Fruit fly (Drosophila melanogaster): ENCODE results near the gene RpL37-1.

The RpL37-1 gene

DNA sequence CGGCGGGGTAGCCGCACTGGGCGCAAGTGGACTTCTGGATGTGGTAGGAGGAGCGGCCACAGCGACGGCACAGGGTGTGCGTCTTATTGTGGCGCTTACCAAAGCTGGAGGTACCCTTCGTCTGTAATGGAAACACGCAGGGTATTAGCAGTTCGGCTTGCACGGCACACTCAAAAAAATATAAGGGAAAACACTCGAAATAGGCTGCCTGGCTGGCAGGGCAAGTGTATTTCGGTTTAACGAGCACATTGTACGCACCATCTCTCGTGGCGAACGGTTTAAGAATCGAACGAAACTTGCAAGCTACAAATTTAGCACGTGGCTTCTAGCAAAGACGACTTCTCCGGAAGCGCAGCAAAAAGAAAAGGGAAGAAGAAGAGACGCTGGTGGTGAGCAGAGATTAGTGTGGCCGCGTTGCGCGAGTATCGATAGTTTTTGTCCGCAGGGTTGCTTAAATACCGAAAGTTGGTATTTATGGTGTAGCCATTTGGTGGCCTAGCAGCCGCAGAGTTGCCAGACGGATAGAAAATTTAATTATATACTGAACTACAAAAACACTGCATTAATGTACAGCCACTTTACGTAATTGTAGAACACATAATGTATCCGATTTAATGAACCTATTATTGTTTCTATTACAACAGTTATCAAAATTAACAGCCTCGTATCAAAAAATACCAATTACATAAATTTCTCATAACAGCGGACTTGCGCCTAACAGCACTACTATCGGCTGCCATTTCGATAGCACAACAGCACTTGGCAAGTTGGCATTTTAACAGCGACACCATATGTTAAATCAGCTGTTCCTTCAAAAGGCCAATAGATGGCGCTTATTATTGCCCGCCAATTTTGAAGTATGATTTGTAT, at the start of gene RpL37-1:
Gene RpL37-1 (minus strand): TSS at position 374 of the 870 bp plus-strand sequence.
- peak; percentile 41 for TF ChIP-seq noc (tag; optimal IDR thresholded peaks at IDR 0.05)

DNA sequence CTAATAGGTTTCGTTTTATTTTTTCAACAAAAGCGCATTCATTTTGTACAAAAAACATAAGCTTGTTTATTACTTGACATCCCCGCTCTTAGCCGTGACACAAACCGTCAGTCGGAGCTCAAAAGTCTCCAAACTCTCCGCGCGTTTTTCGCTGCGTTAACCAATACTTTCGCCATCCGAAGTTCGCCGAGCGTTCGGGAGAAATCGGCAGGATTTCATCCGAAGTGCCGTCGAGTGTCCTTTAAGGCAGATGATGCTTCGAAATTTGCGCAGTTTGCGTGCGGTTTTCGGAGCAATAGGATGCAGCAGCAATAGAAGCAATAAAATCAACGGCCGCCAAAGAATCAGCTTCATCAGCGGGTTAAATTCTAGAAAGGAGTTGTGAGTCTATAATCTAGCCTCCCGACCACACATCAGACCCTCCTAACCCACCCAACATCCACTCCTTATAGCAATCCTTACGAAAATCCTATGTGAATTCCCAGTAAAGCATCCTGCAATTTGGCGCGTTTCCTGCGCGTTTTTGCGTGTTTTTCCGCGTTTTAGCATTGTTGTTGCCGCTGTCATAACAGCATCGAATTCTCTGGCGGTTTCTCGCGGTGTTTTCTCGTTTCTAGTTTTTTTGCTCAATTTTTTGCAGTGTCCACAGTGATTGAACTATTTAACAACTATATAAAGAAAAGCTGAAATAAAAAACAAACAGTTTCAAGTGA, 36.2 kb upstream of the RpL37-1 start, which contains the start of gene CG43737:
Gene CG43737 (plus strand): TSS at position 271 of the 713 bp plus-strand sequence.
- TF ChIP-seq noc (tag; optimal IDR thresholded peaks at IDR 0.05) = no peak

DNA sequence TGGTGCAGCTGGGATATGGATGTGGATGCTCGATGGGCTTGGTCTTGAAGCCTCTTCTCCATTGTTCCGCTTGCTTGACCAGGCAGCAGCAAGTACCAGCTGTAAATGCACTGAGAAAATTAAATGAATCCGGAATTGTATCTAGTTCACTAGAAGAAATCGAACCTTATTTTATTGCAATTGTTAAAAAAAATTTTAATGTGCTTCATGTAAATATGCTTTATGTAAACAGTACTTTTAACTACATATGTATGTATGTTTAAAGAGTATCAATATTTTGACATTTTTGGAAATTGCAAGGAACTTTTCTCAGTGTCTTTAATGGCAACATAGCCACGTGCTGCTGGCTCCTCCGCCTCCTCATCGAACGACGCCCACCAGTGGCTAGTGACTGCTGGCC, 25.7 kb upstream of the RpL37-1 start:
- no peak for TF ChIP-seq noc (tag; optimal IDR thresholded peaks at IDR 0.05)

DNA sequence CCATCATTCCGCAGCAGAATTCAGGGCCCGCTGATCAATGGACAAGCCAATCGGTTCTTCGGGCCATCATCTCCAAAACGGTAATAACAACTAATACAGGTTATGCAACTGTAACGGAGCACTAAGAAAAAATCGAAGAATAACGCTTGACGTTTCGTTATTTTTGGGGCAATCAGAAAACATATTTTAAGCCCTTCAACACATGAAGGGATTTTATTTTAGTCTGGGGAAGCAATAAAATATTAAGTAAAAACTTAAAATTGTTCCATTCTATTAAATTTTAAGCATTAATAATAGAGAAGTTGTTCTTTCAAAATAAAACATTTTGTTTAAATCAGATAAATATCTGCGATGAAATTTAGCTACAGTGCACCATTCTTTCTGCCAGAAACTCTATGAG, 24.2 kb upstream of the RpL37-1 start:
- no peak for TF ChIP-seq noc (tag; optimal IDR thresholded peaks at IDR 0.05)

DNA sequence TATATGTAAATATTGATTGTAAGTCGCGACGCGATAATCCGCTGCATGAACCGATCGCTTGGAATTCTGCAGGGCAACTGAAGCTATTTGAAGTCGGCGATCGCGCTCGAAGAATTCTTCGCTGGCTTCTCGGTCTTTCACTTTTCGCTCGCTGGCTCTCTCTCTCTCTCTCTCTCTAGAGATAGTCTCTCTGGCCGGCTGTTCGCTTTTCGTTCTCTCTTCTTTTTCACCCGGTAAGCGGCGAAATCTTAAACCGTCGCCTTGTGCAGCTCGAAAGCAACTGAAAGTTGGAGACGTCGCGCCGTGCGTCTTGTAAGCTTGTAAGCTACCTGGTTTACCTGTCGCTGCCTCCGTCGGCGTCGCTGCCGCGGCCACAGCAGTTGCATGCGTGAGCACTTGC, 23.8 kb upstream of the RpL37-1 start, which contains the start of gene CG9095:
Gene CG9095 (minus strand): TSS at position 285 of the 400 bp plus-strand sequence.
- no peak for TF ChIP-seq noc (tag; optimal IDR thresholded peaks at IDR 0.05)

DNA sequence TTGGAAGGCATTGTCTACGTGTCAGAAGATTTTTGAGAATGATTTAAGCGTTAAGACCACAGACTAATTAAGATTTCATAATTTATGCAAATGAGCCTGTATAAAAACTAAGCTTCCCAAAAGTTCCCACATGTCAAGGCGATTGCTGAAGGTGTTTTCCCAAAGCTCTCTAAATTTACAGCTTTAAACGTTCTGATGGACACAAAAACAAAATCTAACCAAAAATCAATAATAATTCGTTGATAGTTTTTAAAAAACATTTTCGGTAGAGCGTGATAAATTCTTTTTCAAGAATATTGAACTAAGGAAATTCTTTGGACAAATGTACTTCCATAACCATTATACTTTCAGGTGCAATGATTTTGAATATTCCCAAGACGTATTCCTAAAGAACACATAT, 22.9 kb upstream of the RpL37-1 start:
- no peak for TF ChIP-seq noc (tag; optimal IDR thresholded peaks at IDR 0.05)

DNA sequence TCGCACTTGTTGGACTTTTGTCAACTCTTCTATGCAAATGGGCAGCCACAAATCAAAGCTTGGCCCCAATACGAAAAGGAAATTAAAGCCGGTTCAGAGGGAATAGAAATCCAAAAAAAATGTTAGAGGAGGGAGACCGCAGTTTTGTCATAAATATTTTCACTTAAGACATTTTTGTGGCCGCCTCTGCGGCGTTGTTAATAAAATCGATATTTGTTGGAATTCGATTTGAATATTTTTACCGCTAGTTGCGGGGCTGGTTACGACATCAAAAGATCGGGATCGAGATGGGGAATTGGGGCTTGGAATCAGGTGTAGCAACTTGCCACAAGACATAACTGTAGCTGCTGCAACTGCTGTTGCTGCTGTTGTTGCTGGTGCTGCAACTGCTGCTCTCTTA, 18.1 kb upstream of the RpL37-1 start:
- no peak for TF ChIP-seq noc (tag; optimal IDR thresholded peaks at IDR 0.05)

DNA sequence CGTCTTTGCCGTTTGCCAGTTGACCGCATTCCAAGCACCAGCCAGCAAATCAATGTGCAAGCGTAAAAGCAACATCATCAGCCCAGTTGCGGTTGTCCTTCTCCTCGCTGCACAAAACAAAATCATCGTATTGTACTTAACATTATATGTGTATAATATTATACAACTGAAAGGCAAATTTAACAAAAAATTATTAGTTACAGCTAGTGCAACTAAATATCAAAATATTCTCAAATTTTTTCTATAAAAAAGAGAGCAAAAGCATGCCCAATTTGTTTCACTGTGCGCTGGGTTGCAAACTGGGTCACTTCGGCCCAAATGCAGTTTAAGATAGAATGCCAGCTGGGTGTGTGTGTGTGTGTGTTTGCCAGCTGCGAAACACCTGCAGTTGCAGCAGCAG, 17.1 kb upstream of the RpL37-1 start:
- TF ChIP-seq noc (tag; optimal IDR thresholded peaks at IDR 0.05) = no peak

DNA sequence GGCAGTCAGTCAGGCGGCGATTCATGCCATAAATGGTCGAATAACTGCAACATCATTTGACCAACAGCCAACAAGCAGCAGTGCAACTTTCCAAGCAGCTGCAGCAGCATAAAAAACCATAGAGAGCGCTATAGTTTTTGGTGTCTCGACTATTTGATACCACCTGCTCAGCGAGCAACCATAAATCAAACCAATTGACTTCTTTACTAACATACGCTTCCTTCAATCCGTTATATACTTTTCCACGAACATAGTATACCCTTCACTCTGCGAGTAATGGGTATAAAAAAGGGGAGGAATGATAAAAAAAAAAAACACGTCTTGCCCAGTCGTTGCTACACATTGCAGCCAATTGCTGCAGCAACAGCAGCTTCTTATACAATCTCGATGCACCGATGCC, 12.9 kb upstream of the RpL37-1 start:
- no peak for TF ChIP-seq noc (tag; optimal IDR thresholded peaks at IDR 0.05)

DNA sequence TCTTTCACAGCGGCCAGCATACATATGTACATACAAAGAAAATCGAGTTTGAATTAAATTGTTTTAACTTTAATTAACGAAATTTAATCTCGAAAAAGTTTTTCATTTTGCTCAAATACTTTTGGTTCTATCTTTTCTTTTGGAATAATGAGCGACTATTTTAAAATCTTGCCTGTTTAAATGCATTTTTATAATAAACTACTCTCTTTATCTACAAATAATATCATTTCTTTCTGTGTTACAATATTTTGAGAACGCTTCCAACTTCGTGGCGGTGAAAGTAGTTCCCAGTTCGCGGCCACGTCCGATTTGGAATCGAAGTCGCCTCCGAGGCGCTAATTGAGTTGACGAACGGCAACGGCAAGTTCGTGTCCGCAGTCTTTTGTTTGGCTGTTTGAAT, 11.1 kb upstream of the RpL37-1 start:
- TF ChIP-seq noc (tag; optimal IDR thresholded peaks at IDR 0.05) = no peak

DNA sequence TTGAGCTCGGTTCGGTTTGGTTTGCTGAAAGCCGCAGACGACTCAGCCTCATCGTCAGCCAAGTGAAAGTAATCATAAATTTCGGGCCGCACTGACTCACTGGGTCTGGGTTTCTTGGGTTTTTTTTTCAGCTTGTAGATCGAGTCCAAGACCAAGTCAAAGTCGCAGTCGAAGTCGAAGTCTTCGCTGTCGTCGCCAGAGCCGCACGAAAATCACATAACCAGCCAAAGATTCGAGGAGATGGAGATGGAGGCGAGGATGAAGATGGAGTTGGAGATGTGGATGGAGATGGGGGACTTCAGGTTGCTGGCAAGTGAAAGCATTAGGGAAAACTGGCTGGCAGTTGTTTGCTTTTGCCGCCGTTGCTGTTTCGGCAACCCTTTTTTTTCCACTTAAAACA, 7.9 kb upstream of the RpL37-1 start:
- TF ChIP-seq noc (tag; optimal IDR thresholded peaks at IDR 0.05) = no peak

DNA sequence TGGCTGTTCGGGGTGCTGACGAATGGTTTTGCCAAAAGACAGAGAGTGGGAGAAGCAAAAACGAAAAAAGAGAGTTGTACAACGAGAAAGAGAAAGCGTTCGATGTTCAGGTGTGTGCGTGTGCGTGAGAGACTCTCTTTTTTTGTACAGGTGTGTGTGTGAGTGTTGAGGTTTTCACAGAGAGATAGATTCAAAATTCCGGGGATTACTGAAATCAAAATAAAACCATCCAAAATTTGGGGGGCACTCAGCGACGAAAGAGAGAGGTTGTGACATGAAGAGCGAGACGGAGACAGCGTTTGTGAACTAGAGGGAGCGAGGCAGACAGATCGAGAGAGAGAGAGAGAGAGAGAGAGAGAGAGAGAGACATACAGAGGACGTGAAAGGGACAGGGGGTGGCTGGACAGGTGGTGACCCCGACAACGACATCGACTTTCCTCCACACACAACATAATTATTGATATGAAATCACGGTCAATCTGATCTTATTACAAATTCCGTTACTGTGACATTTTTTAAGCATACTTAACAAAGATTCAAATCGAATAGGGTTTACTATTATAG, 4.2 kb upstream of the RpL37-1 start:
- TF ChIP-seq noc (tag; optimal IDR thresholded peaks at IDR 0.05) = no peak

DNA sequence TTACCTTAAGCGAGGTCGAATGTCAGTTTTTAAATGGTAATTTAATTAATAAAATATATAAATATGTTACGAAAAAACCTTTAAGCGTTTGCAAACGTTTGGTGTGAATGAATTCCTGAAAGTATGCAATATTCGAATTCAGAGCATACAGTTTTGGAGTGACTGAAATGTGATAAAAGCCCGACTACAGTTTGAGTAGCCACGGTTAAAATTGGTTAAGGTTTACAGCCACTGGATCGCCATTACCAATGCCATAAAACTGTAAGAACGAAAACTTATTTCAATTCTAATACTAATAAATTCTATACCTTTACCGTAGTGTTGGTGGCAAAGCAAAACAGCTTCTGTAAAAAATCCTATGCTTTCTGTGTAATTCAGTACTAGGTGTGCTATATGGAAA, 1.9 kb downstream of the RpL37-1 start:
- TF ChIP-seq noc (tag; optimal IDR thresholded peaks at IDR 0.05) = no peak

DNA sequence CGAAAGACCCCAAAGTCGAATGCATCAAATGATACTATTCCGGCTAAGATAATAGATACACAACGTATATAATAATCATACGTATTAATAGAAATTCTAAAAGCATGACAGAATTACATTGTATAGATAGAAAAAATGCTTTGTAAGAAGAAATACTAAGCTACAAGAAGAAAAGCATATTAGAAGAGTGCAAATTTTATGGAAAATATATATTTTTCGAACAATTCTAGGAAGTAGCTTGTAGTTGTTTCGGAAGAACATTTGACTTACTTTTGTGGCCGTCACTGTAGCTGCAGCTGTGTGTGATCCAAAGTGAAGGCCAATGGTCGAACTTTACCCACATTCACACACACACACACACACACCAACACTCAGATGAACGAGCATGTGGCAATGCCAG, 7.1 kb downstream of the RpL37-1 start:
- TF ChIP-seq noc (tag; optimal IDR thresholded peaks at IDR 0.05) = no peak

DNA sequence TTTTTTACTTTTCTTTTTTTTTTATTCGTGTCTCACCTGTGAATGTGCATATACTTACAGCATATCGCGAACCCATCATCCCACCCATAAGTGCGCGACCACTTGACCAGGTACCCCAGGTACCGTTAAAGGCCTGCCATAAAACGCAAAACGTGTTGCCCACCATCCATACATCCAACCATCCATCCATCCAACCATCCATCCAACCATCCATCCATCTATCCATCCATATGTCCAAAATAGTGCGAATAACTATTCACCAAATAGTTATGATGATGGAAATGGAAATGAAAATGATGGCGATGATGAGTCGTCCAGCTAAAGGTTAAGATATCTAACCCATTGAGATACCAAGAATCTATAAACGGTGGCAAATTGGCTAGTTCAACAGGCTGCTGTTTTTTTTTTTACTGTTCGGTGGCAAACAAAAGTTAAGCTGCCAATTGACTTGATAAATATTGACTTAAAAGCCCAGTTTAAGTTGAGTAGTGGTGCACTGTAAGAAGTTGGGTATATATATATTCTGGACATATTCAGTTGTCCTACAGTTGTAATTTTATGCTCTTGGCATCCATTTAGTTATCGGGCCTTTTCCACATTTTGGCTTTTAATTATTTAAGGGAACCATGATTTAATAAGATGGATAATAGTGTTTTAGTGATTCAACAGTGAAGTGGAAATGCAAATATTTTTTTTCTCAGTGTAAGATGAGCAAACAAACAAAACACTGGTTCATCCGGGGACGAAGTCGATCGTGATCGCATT, 11.1 kb downstream of the RpL37-1 start:
- peak; percentile 12 for TF ChIP-seq noc (tag; optimal IDR thresholded peaks at IDR 0.05)

DNA sequence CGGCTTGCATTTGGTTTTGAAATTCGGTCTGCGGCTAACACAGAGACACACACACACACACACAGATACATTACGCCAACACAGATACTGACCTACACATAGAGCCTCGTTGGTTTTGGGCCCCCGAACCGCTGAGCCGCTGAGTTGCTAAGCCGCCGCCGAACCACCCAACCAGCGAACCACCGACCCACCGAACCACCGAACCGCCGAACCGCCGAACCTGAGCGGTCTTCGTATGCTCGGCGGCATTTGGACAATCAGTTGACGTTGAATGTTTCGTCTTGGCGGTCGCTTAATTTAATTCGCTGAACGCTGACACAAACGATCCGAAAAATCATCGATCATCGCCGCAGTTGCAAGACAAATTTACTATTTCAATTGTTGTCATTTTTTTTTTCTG, 13.7 kb downstream of the RpL37-1 start, which contains the start of gene drd:
Gene drd (plus strand): TSS at position 258 of the 400 bp plus-strand sequence.
- no peak for TF ChIP-seq noc (tag; optimal IDR thresholded peaks at IDR 0.05)
